Fruit fly (Drosophila melanogaster) S2 (cell line): ENCODE results near the gene tst.
A peak's percentile ranks its signal among the peaks of the same experiment; 100 is the strongest.

Source experiments
- CG8478 ChIP-seq: fragments of >200 bp; optimal IDR thresholded peaks from 2 replicates; lab custom pipeline; 2018
- CTCF ChIP-seq, 2 experiments: fragments of >200 bp; optimal IDR thresholded peaks; 2 replicates each; lab custom pipeline; 2018

- TF ChIP-seq CTCF (optimal IDR thresholded peaks at IDR 0.05; lab: Kevin White, UChicago), result peak; percentile 73 to 75
- no peak for TF ChIP-seq CG8478 (lab: Kevin White, UChicago)
Observed at dm6 chr3R:23818879-23819408, 46.3 kb upstream of the tst start, which contains the start of the genes CG33111 and eIF4G2.
